Fruit fly (Drosophila melanogaster) whole organism, adult: ENCODE data around the gene CG34393.

ENCODE experiments used
- CG14711 ChIP-seq: fragments of 200-800 bp; sonication (Bioruptor generic); optimal IDR thresholded peaks from 2 replicates; lab custom pipeline; 2018; ENCODE audit warnings: missing biosample characterization, mild to moderate bottlenecking, missing genetic modification characterization, moderate library complexity
- CG1620 ChIP-seq: fragments of 200-800 bp; sonication (Bioruptor generic); optimal IDR thresholded peaks from 2 replicates; lab custom pipeline; 2016; ENCODE audit warnings: missing biosample characterization, missing genetic modification characterization
- CG5204 ChIP-seq: fragments of 200-800 bp; sonication (Bioruptor generic); optimal IDR thresholded peaks from 2 replicates; lab custom pipeline; 2016; ENCODE audit warnings: missing biosample characterization, missing genetic modification characterization
- CG7045 ChIP-seq: fragments of 200-800 bp; sonication (Bioruptor generic); optimal IDR thresholded peaks from 2 replicates; lab custom pipeline; 2017; ENCODE audit warnings: missing biosample characterization, mild to moderate bottlenecking, missing genetic modification characterization
- CG7101 ChIP-seq: fragments of 200-800 bp; sonication (Bioruptor generic); optimal IDR thresholded peaks from 2 replicates; lab custom pipeline; 2018; ENCODE audit warnings: missing biosample characterization, mild to moderate bottlenecking, missing genetic modification characterization, moderate library complexity
- Crg-1 ChIP-seq: fragments of 200-800 bp; sonication (Bioruptor generic); optimal IDR thresholded peaks from 2 replicates; lab custom pipeline; 2016; ENCODE audit warnings: missing biosample characterization, missing genetic modification characterization
- Hr96 ChIP-seq: fragments of 200-800 bp; sonication (Bioruptor generic); optimal IDR thresholded peaks from 2 replicates; lab custom pipeline; 2016; ENCODE audit warnings: missing biosample characterization, missing genetic modification characterization
- Mnt ChIP-seq: fragments of 200-800 bp; sonication (Bioruptor generic); optimal IDR thresholded peaks from 2 replicates; lab custom pipeline; 2016; ENCODE audit warnings: missing biosample characterization, mild to moderate bottlenecking, missing genetic modification characterization
- kay ChIP-seq: fragments of 200-800 bp; sonication (Bioruptor generic); peaks from one replicate; lab custom pipeline; 2016; ENCODE audit warnings: missing biosample characterization, missing genetic modification characterization, borderline replicate concordance
- ovo ChIP-seq: fragments of 200-800 bp; sonication (Bioruptor generic); optimal IDR thresholded peaks from 2 replicates; lab custom pipeline; 2016; ENCODE audit warnings: missing biosample characterization, missing genetic modification characterization
- pad ChIP-seq: fragments of 200-800 bp; sonication (Bioruptor generic); optimal IDR thresholded peaks from 3 replicates; lab custom pipeline; 2017; ENCODE audit warnings: missing biosample characterization, missing genetic modification characterization, mild to moderate bottlenecking, moderate library complexity, missing genetic modification reagents
- tj ChIP-seq: fragments of 200-800 bp; sonication (Bioruptor generic); optimal IDR thresholded peaks from 3 replicates; lab custom pipeline; 2017; ENCODE audit warnings: missing biosample characterization, mild to moderate bottlenecking, missing genetic modification characterization, moderate library complexity

- no peak for TF ChIP-seq CG7101 (tag; lab: Kevin White, UChicago)
- no peak for TF ChIP-seq CG1620 (GFP tag; lab: Kevin White, UChicago)
- no peak for TF ChIP-seq Hr96 (GFP tag; lab: Kevin White, UChicago)
- TF ChIP-seq ovo = no peak
- TF ChIP-seq CG7045 (GFP tag; lab: Kevin White, UChicago) = no peak
- TF ChIP-seq Mnt (GFP tag; lab: Kevin White, UChicago) = no peak
- TF ChIP-seq Crg-1 = no peak
- TF ChIP-seq CG14711 = no peak
- no peak for TF ChIP-seq tj
- TF ChIP-seq CG5204 = no peak
- TF ChIP-seq pad (GFP tag; lab: Kevin White, UChicago) = no peak
- no peak for TF ChIP-seq kay (GFP tag; lab: Kevin White, UChicago)
These were observed 54.8 kb downstream of the CG34393 start, which contains the start of gene ND-B14.5B for dm6 chr2L:3145470-3145869.
